Worm (Caenorhabditis elegans) whole organism, L1 larva: ENCODE measurements around the gene luc-7L.

Source experiments
- C04F5.9 ChIP-seq: sonication (generic microtip); optimal IDR thresholded peaks from 2 replicates; lab custom pipeline; 2016; ENCODE audit warnings: missing genetic modification characterization, missing compliant biosample characterization
- F16B12.6 ChIP-seq: fragments of 150-350 bp; optimal IDR thresholded peaks from 2 replicates; lab custom pipeline; 2014; ENCODE audit warnings: missing biosample characterization, missing genetic modification characterization
- Y116A8C.19 ChIP-seq: sonication (generic microtip); optimal IDR thresholded peaks from 2 replicates; lab custom pipeline; 2016; ENCODE audit warnings: missing compliant biosample characterization, missing genetic modification characterization, borderline replicate concordance
- ama-1 ChIP-seq: fragments of 150-350 bp; optimal IDR thresholded peaks from 2 replicates; lab custom pipeline; 2014
- ceh-63 ChIP-seq: fragments of 200-800 bp; sonication (Bioruptor generic); optimal IDR thresholded peaks from 2 replicates; lab custom pipeline; 2018; ENCODE audit warnings: mild to moderate bottlenecking, missing genetic modification characterization, missing compliant biosample characterization
- ceh-8 ChIP-seq: fragments of 200-800 bp; sonication (Bioruptor generic); optimal IDR thresholded peaks from 2 replicates; lab custom pipeline; 2018; ENCODE audit warnings: mild to moderate bottlenecking, missing genetic modification characterization, moderate library complexity, missing compliant biosample characterization
- ceh-88 ChIP-seq: fragments of 200-800 bp; sonication (Bioruptor generic); IDR thresholded peaks from 2 replicates; pipeline ENCODE4 v1.3.6; 2022; ENCODE audit warnings: missing genetic modification characterization, missing compliant biosample characterization
- ceh-90 ChIP-seq: sonication (generic microtip); optimal IDR thresholded peaks from 2 replicates; lab custom pipeline; 2016; ENCODE audit warnings: missing genetic modification characterization, missing compliant biosample characterization
- ces-1 ChIP-seq: fragments of 150-350 bp; optimal IDR thresholded peaks from 2 replicates; lab custom pipeline; 2014; ENCODE audit warnings: missing biosample characterization, missing genetic modification reagents, missing genetic modification characterization
- dpl-1 ChIP-seq, 3 experiments: fragments of 150-350 bp in 2 of 3; sonication (generic microtip) in 1 of 3; optimal IDR thresholded peaks; 2 replicates each; lab custom pipeline; 2014 to 2017; ENCODE audit warnings: missing biosample characterization in 3 of 3, missing genetic modification characterization in 3 of 3, missing genetic modification reagents in 3 of 3
- efl-1 ChIP-seq, 4 experiments: fragments of 150-350 bp; optimal IDR thresholded peaks in 3 of 4; peaks in 1 of 4; 1 replicate in 1 of 4; 2 replicates in 3 of 4; lab custom pipeline; 2014; ENCODE audit warnings: missing biosample characterization in 2 of 4, missing genetic modification characterization in 2 of 4, missing genetic modification reagents in 2 of 4
- egl-13 ChIP-seq: sonication (generic microtip); optimal IDR thresholded peaks from 2 replicates; lab custom pipeline; 2016; ENCODE audit warnings: missing genotype, missing genetic modification reagents, missing genetic modification characterization, missing compliant biosample characterization
- elt-2 ChIP-seq: sonication (generic microtip); optimal IDR thresholded peaks from 2 replicates; lab custom pipeline; 2016; ENCODE audit warnings: missing genetic modification characterization, mild to moderate bottlenecking, inconsistent platforms, missing compliant biosample characterization, missing genetic modification reagents
- elt-3 ChIP-seq, 6 experiments: fragments of 150-350 bp in 1 of 6; sonication (generic microtip); optimal IDR thresholded peaks; 2 replicates each; lab custom pipeline; 2017 to 2018; ENCODE audit warnings: missing biosample characterization in 6 of 6, missing genetic modification characterization in 6 of 6, inconsistent platforms in 1 of 6
- fkh-10 ChIP-seq: sonication (generic microtip); optimal IDR thresholded peaks from 2 replicates; lab custom pipeline; 2017; ENCODE audit warnings: missing biosample characterization, missing genetic modification reagents, missing genetic modification characterization
- fkh-4 ChIP-seq: sonication (generic microtip); optimal IDR thresholded peaks from 2 replicates; lab custom pipeline; 2016; ENCODE audit warnings: missing compliant biosample characterization, missing genetic modification characterization, borderline replicate concordance
- fos-1 ChIP-seq: fragments of 150-350 bp; optimal IDR thresholded peaks from 2 replicates; lab custom pipeline; 2014; ENCODE audit warnings: missing biosample characterization, missing genetic modification characterization
- grh-1 ChIP-seq: fragments of 200-800 bp; sonication (Bioruptor generic); IDR thresholded peaks from 2 replicates; pipeline ENCODE4 v1.3.6; 2022; ENCODE audit warnings: missing genetic modification reagents, missing genetic modification characterization, missing compliant biosample characterization
- hlh-4 ChIP-seq: sonication (generic microtip); optimal IDR thresholded peaks from 2 replicates; lab custom pipeline; 2016; ENCODE audit warnings: mild to moderate bottlenecking, missing genetic modification characterization, missing compliant biosample characterization
- hpl-2 ChIP-seq: fragments of 150-350 bp; optimal IDR thresholded peaks from 2 replicates; lab custom pipeline; 2014; ENCODE audit warnings: missing biosample characterization, missing genetic modification reagents, missing genetic modification characterization
- isw-1 ChIP-seq: fragments of 200-800 bp; sonication (Bioruptor generic); IDR thresholded peaks from 2 replicates; pipeline ENCODE4 v1.3.6; 2022; ENCODE audit warnings: missing genetic modification characterization, missing compliant biosample characterization
- lin-14 ChIP-seq: fragments of 200-800 bp; sonication (Bioruptor generic); optimal IDR thresholded peaks from 2 replicates; lab custom pipeline; 2018; ENCODE audit warnings: mild to moderate bottlenecking, missing genetic modification characterization, moderate library complexity, missing compliant biosample characterization
- lsy-2 ChIP-seq, 2 experiments: fragments of 150-350 bp; optimal IDR thresholded peaks; 2 replicates each; lab custom pipeline; 2014; ENCODE audit warnings: missing biosample characterization in 2 of 2, missing genetic modification characterization in 2 of 2
- mab-9 ChIP-seq: fragments of 200-800 bp; sonication (Bioruptor generic); IDR thresholded peaks from 2 replicates; pipeline ENCODE4 v1.3.6; 2022; ENCODE audit warnings: missing genetic modification reagents, missing genetic modification characterization, missing compliant biosample characterization
- mef-2 ChIP-seq: fragments of 150-350 bp; optimal IDR thresholded peaks from 2 replicates; lab custom pipeline; 2014; ENCODE audit warnings: missing biosample characterization, missing genetic modification characterization
- mep-1 ChIP-seq: fragments of 150-350 bp; optimal IDR thresholded peaks from 2 replicates; lab custom pipeline; 2014; ENCODE audit warnings: missing biosample characterization, missing genetic modification characterization
- nhr-11 ChIP-seq: fragments of 150-350 bp; optimal IDR thresholded peaks from 2 replicates; lab custom pipeline; 2014; ENCODE audit warnings: missing biosample characterization, missing genetic modification characterization
- nhr-237 ChIP-seq: fragments of 150-350 bp; optimal IDR thresholded peaks from 2 replicates; lab custom pipeline; 2014; ENCODE audit warnings: missing biosample characterization, missing genetic modification characterization
- nhr-47 ChIP-seq: sonication (generic microtip); optimal IDR thresholded peaks from 2 replicates; lab custom pipeline; 2016; ENCODE audit warnings: mild to moderate bottlenecking, missing genetic modification characterization, moderate library complexity, missing compliant biosample characterization
- nhr-71 ChIP-seq: sonication (generic microtip); optimal IDR thresholded peaks from 2 replicates; lab custom pipeline; 2016; ENCODE audit warnings: mild to moderate bottlenecking, missing genetic modification characterization, moderate library complexity, missing compliant biosample characterization
- nhr-77 ChIP-seq: fragments of 150-350 bp; optimal IDR thresholded peaks from 2 replicates; lab custom pipeline; 2014; ENCODE audit warnings: missing biosample characterization, missing genetic modification characterization
- nhr-90 ChIP-seq: sonication (generic microtip); optimal IDR thresholded peaks from 2 replicates; lab custom pipeline; 2016; ENCODE audit warnings: mild to moderate bottlenecking, missing genetic modification characterization, missing compliant biosample characterization; ENCODE audit not compliant: poor library complexity
- rnt-1 ChIP-seq: sonication (generic microtip); optimal IDR thresholded peaks from 2 replicates; lab custom pipeline; 2016; ENCODE audit warnings: mild to moderate bottlenecking, missing genetic modification characterization, moderate library complexity, missing compliant biosample characterization
- skn-1 ChIP-seq: fragments of 150-350 bp; optimal IDR thresholded peaks from 2 replicates; lab custom pipeline; 2014; ENCODE audit warnings: missing biosample characterization, missing genetic modification characterization
- snpc-4 ChIP-seq: fragments of 150-350 bp; optimal IDR thresholded peaks from 2 replicates; lab custom pipeline; 2014; ENCODE audit warnings: missing biosample characterization, missing genetic modification characterization
- snu-23 ChIP-seq: sonication (generic microtip); optimal IDR thresholded peaks from 2 replicates; lab custom pipeline; 2016; ENCODE audit warnings: missing genetic modification characterization, missing compliant biosample characterization
- sptf-1 ChIP-seq: fragments of 150-350 bp; optimal IDR thresholded peaks from 2 replicates; lab custom pipeline; 2014; ENCODE audit warnings: missing biosample characterization, missing genetic modification characterization
- sup-37 ChIP-seq: fragments of 200-800 bp; sonication (Bioruptor generic); optimal IDR thresholded peaks from 2 replicates; lab custom pipeline; 2018; ENCODE audit warnings: mild to moderate bottlenecking, missing genetic modification characterization, missing compliant biosample characterization
- swsn-7 ChIP-seq: sonication (generic microtip); optimal IDR thresholded peaks from 2 replicates; lab custom pipeline; 2016; ENCODE audit warnings: missing genetic modification characterization, missing compliant biosample characterization
- unc-130 ChIP-seq: fragments of 150-350 bp; optimal IDR thresholded peaks from 2 replicates; lab custom pipeline; 2017; ENCODE audit warnings: missing biosample characterization, missing genetic modification characterization, inconsistent platforms
- unc-86 ChIP-seq: sonication (generic microtip); optimal IDR thresholded peaks from 2 replicates; lab custom pipeline; 2016; ENCODE audit warnings: missing genetic modification characterization, missing compliant biosample characterization
- unc-98 ChIP-seq: fragments of 200-800 bp; sonication (Bioruptor generic); IDR thresholded peaks from 2 replicates; pipeline ENCODE4 v1.3.6; 2022; ENCODE audit warnings: missing genetic modification characterization, missing compliant biosample characterization
- vab-15 ChIP-seq: sonication (generic microtip); optimal IDR thresholded peaks from 2 replicates; lab custom pipeline; 2017; ENCODE audit warnings: missing genotype, mild to moderate bottlenecking, missing genetic modification characterization, missing compliant biosample characterization
- xbp-1 ChIP-seq: sonication (generic microtip); optimal IDR thresholded peaks from 2 replicates; lab custom pipeline; 2016; ENCODE audit warnings: missing genetic modification characterization, missing compliant biosample characterization
- zip-4 ChIP-seq: fragments of 200-800 bp; sonication (Bioruptor generic); optimal IDR thresholded peaks from 2 replicates; lab custom pipeline; 2018; ENCODE audit warnings: mild to moderate bottlenecking, missing genetic modification characterization, moderate library complexity, missing compliant biosample characterization
- ztf-11 ChIP-seq, 2 experiments: sonication (generic microtip); optimal IDR thresholded peaks; 2 replicates each; lab custom pipeline; 2016 to 2017; ENCODE audit warnings: missing genetic modification characterization in 2 of 2, missing biosample characterization in 1 of 2, missing compliant biosample characterization in 1 of 2

Gene luc-7L

DNA sequence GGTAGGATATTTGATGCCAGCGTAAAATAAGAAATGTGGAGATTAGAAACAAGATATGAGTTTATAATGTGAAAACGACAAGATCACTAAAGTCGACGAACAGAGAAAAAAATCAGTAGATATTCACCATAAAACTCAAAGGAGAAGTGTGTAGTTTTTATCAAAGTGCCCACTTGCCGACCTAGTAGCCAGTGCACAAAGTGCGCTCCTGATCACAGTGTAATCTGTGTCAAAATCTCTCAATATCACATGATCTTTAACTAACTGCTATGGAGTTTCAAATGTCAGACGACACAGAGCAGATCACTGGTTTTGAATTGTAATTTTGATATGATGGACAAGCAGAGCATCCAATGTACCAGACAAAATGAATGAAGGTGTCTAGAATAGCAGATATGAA lies 13.2 kb upstream of the luc-7L start:
- TF ChIP-seq snu-23 (GFP tag; lab: Kevin White, UChicago) (peak; percentile 4), nhr-71 (tag; lab: Kevin White, UChicago) (peak; percentile 13), elt-3 (tag; optimal IDR thresholded peaks at IDR 0.05; lab: Kevin White, UChicago) (no peak), lin-14 (GFP tag; lab: Kevin White, UChicago) (peak; percentile 26)

DNA sequence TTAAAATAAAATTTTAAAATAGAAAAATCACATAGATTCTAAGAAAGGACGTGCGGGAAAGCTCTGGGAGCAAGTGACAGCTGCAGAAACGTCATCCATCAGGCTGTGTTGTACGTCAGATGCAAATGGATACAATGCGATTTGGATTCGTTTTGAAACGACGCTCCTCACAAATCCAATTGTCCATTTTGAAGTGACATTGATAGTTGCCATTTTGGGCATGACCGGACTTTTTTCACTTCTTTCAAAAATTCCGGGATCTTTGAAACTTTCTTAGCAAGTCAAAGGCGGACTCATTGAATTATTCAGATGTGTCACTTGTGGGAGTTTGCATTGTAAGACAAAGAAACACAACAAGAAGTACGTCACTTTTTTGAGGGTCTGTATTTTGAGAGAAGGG lies 11.8 kb upstream of the luc-7L start:
- TF ChIP-seq lin-14 (GFP tag; lab: Kevin White, UChicago) (peak; percentile 68), efl-1 (optimal IDR thresholded peaks at IDR 0.05; lab: Kevin White, UChicago) (no peak), efl-1 (GFP tag; optimal IDR thresholded peaks at IDR 0.05 in 1 of 2; lab: Kevin White, UChicago) (peak in 1 of 2 experiments; percentile 39), dpl-1 (GFP tag; optimal IDR thresholded peaks at IDR 0.05; lab: Kevin White, UChicago) (no peak), fkh-10 (GFP tag; lab: Kevin White, UChicago) (peak; percentile 78), nhr-71 (tag; lab: Kevin White, UChicago) (peak; percentile 2), ceh-63 (GFP tag; lab: Kevin White, UChicago) (no peak)

DNA sequence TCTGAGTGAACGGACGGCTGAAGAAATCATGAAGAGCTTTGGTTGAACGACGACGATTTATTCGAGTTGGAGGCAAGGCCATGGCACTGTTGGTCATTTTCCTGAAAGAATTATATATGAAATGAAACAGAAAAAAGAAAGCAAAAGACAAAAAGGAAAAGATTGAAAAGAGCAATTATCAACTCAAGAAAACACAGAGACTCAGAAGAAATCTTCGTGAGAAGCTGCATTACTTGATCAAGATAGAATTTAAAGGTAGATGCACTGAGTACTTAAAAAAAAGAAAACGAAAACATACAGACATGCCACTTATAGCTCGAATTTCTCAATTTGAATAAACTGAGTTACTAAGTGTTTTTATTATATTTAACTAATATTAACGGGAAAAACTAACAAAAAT lies 11.2 kb upstream of the luc-7L start, which contains the start of gene cpna-5:
Gene cpna-5, minus strand, starts transcription at position 101 of the 400 bp plus-strand sequence.
- no peak for TF ChIP-seq ceh-90 (tag; lab: Kevin White, UChicago)
- no peak for TF ChIP-seq vab-15 (tag; lab: Kevin White, UChicago)
- TF ChIP-seq rnt-1 (tag; lab: Kevin White, UChicago): no peak
- TF ChIP-seq C04F5.9: no peak
- TF ChIP-seq ztf-11 (tag; optimal IDR thresholded peaks at IDR 0.05; lab: Kevin White, UChicago): no peak
- TF ChIP-seq mab-9 (GFP tag; lab: Robert Waterston, UW): no peak
- TF ChIP-seq nhr-11 (tag; lab: Kevin White, UChicago): no peak
- no peak for TF ChIP-seq snpc-4 (tag; lab: Kevin White, UChicago)
- no peak for TF ChIP-seq nhr-90
- TF ChIP-seq ama-1 (lab: Kevin White, UChicago): no peak
- no peak for TF ChIP-seq swsn-7
- TF ChIP-seq ceh-8 (GFP tag; lab: Kevin White, UChicago): no peak
- TF ChIP-seq sptf-1 (tag; lab: Kevin White, UChicago): no peak
- no peak for TF ChIP-seq nhr-237 (tag; lab: Kevin White, UChicago)
- TF ChIP-seq elt-2 (tag; lab: Kevin White, UChicago): no peak
- no peak for TF ChIP-seq ceh-88 (GFP tag; lab: Robert Waterston, UW)
- TF ChIP-seq zip-4 (GFP tag; lab: Kevin White, UChicago): no peak
- TF ChIP-seq, all 84 proteins: peak for 0

DNA sequence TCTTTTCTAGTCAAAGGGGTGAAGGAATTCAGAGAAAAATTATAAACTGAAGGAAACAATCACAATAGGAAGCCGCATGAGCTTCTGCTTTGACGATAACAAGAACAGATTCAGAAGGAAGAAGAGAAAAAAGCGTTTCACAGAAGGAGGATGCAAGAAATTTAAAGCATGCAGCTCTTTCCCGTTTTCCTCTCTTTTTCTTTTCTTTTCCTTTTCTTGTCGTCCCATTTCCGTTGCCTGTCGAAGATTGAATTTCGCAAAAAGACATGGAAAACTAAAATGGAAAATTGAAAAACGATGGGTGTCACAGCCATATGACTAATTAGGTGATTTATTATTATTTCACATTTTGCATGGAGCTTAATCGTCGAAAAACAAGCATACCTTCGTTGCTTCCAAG lies 8.8 kb upstream of the luc-7L start:
- peak; percentile 23 for TF ChIP-seq unc-86
- TF ChIP-seq lin-14 (GFP tag; lab: Kevin White, UChicago): peak; percentile 65
- no peak for TF ChIP-seq fkh-4
- no peak for TF ChIP-seq nhr-47 (tag; lab: Kevin White, UChicago)
- TF ChIP-seq hpl-2 (GFP tag; lab: Kevin White, UChicago): no peak
- TF ChIP-seq snpc-4 (tag; lab: Kevin White, UChicago): no peak
- TF ChIP-seq fkh-10 (GFP tag; lab: Kevin White, UChicago): peak; percentile 89
- TF ChIP-seq skn-1: no peak
- no peak for TF ChIP-seq mef-2
- no peak for TF ChIP-seq nhr-237 (tag; lab: Kevin White, UChicago)
- no peak for TF ChIP-seq unc-98 (GFP tag; lab: Robert Waterston, UW)
- peak; percentile 33 for TF ChIP-seq nhr-71 (tag; lab: Kevin White, UChicago)
- TF ChIP-seq isw-1 (GFP tag; lab: Robert Waterston, UW): no peak
- no peak for TF ChIP-seq F16B12.6 (tag; lab: Kevin White, UChicago)
- peak; percentile 10 for TF ChIP-seq mep-1 (tag; lab: Kevin White, UChicago)
- TF ChIP-seq grh-1 (GFP tag; lab: Robert Waterston, UW): no peak
- TF ChIP-seq egl-13 (tag; lab: Kevin White, UChicago): no peak
- no peak for TF ChIP-seq snu-23 (GFP tag; lab: Kevin White, UChicago)
- TF ChIP-seq xbp-1 (tag; lab: Kevin White, UChicago): no peak
- no peak for TF ChIP-seq unc-130 (tag; lab: Kevin White, UChicago)
- TF ChIP-seq ces-1 (GFP tag; lab: Kevin White, UChicago): no peak
- TF ChIP-seq lsy-2 (tag; optimal IDR thresholded peaks at IDR 0.05; lab: Kevin White, UChicago): no peak
- TF ChIP-seq hlh-4: no peak
- TF ChIP-seq ceh-90 (tag; lab: Kevin White, UChicago): no peak
- no peak for TF ChIP-seq Y116A8C.19 (tag; lab: Kevin White, UChicago)
- no peak for TF ChIP-seq fos-1 (tag; lab: Kevin White, UChicago)
- TF ChIP-seq sup-37 (GFP tag; lab: Kevin White, UChicago): no peak
- no peak for TF ChIP-seq nhr-77 (tag; lab: Kevin White, UChicago)
